Worm (Caenorhabditis elegans): ENCODE measurements around the gene ZC412.10.
A peak's percentile ranks its signal among the peaks of the same experiment; 100 is the strongest.

The ZC412.10 gene

ce11 chrV:14850530-14850929 lies 26.1 kb downstream of the ZC412.10 start (continued):
- TF ChIP-seq ztf-3 (GFP tag; optimal IDR thresholded peaks at IDR 0.05) (peak; percentile 11), ztf-6 (GFP tag; IDR thresholded peaks at IDR 0.05) (no peak), ekl-4 (GFP tag; IDR thresholded peaks at IDR 0.05) (peak; percentile 61; the same call in 1 of the 2 replicates), lin-54 (GFP tag; optimal IDR thresholded peaks at IDR 0.05) (peak; percentile 5), pha-4 (tag; optimal IDR thresholded peaks at IDR 0.05) (peak; percentile 82), atf-7 (tag; optimal IDR thresholded peaks at IDR 0.05) (peak; percentile 76), tbp1 (GFP tag; optimal IDR thresholded peaks at IDR 0.05) (peak; percentile 39)

ce11 chrV:14849628-14850027 lies 27.0 kb downstream of the ZC412.10 start:
- TF ChIP-seq K12H6.12 (tag; optimal IDR thresholded peaks at IDR 0.05) (peak; percentile 37), rcor-1 (GFP tag; IDR thresholded peaks at IDR 0.05) (no peak), snpc-1.3 (tag; optimal IDR thresholded peaks at IDR 0.05; ENCODE audit: insufficient read depth) (no peak), ztf-26 (tag; optimal IDR thresholded peaks at IDR 0.05) (peak; percentile 79), athp-1 (tag; optimal IDR thresholded peaks at IDR 0.05) (peak; percentile 49), mcd-1 (GFP tag; IDR thresholded peaks at IDR 0.05) (peak; percentile 45), F52B5.7 (tag; optimal IDR thresholded peaks at IDR 0.05) (peak; percentile 22), dox-1 (GFP tag; IDR thresholded peaks at IDR 0.05) (peak; percentile 44; the same call in 1 of the 2 replicates), K11D2.4 (GFP tag; IDR thresholded peaks at IDR 0.05) (peak; percentile 69; the same call in 1 of the 2 replicates), lir-1 (GFP tag; conservative IDR thresholded peaks at IDR 0.05) (0 out of 2 replicates have a peak, but pooled peaks have one; percentile 22), tbp1 (GFP tag; optimal IDR thresholded peaks at IDR 0.05) (peak; percentile 45), Y67H2A.10 (GFP tag; conservative IDR thresholded peaks at IDR 0.05) (no peak), B0019.2 (GFP tag; conservative IDR thresholded peaks at IDR 0.05) (no peak), repo-1 (tag; optimal IDR thresholded peaks at IDR 0.05) (peak; percentile 48), let-526 (GFP tag; IDR thresholded peaks at IDR 0.05) (no peak), ZK185.1 (tag; optimal IDR thresholded peaks at IDR 0.05; ENCODE audit: poor library complexity, severe bottlenecking) (peak; percentile 53), madf-3 (GFP tag; IDR thresholded peaks at IDR 0.05) (no peak), madf-8 (GFP tag; conservative IDR thresholded peaks at IDR 0.05) (no peak), attf-3 (GFP tag; conservative IDR thresholded peaks at IDR 0.05) (no peak), pha-4 (tag; optimal IDR thresholded peaks at IDR 0.05) (no peak), zfh-2 (GFP tag; conservative IDR thresholded peaks at IDR 0.05) (peak; percentile 57; the same call in 1 of the 2 replicates), snpc-4 (GFP tag; optimal IDR thresholded peaks at IDR 0.05) (no peak), snpc-4 (tag; optimal IDR thresholded peaks at IDR 0.05) (peak in 3 of 4 experiments; percentile 19 to 49 (median 39)), unc-130 (GFP tag; optimal IDR thresholded peaks at IDR 0.05) (no peak), akir-1 (GFP tag; optimal IDR thresholded peaks at IDR 0.05) (no peak), B0261.1 (tag; optimal IDR thresholded peaks at IDR 0.05) (no peak), lsl-1 (GFP tag; optimal IDR thresholded peaks at IDR 0.05) (no peak), hmg-1.2 (GFP tag; IDR thresholded peaks at IDR 0.05) (peak; percentile 55; the same call in 1 of the 2 replicates), hsf-1 (GFP tag; IDR thresholded peaks at IDR 0.05) (peak; percentile 27; the same call in 1 of the 2 replicates), snpc-3.4 (tag; optimal IDR thresholded peaks at IDR 0.05) (peak; percentile 4), let-607 (tag; optimal IDR thresholded peaks at IDR 0.05) (peak; percentile 34 to 54), lin-40 (tag; optimal IDR thresholded peaks at IDR 0.05) (peak; percentile 80), Y53F4B.3 (GFP tag; IDR thresholded peaks at IDR 0.05) (no peak), chd-7 (tag; optimal IDR thresholded peaks at IDR 0.05) (peak; percentile 80), madf-6 (GFP tag; IDR thresholded peaks at IDR 0.05) (no peak), F33H1.4 (GFP tag; IDR thresholded peaks at IDR 0.05) (no peak), him-1 (tag; optimal IDR thresholded peaks at IDR 0.05) (no peak), F39B2.1 (GFP tag; IDR thresholded peaks at IDR 0.05) (no peak), nfyb-1 (GFP tag; IDR thresholded peaks at IDR 0.05) (peak; percentile 72; the same call in 1 of the 2 replicates), nhr-80 (tag; optimal IDR thresholded peaks at IDR 0.05) (peak; percentile 75), nhr-90 (tag; optimal IDR thresholded peaks at IDR 0.05) (peak; percentile 66)
